Worm (Caenorhabditis elegans) whole organism, late embryonic: ENCODE data around the gene C29F3.3.

ENCODE experiments used
- K02D7.2 ChIP-seq: sonication (generic microtip); optimal IDR thresholded peaks from 2 replicates; lab custom pipeline; 2017; ENCODE audit warnings: mild to moderate bottlenecking, missing genetic modification characterization, missing compliant biosample characterization
- ama-1 ChIP-seq: fragments of 150-350 bp; optimal IDR thresholded peaks from 2 replicates; lab custom pipeline; 2014
- ceh-45 ChIP-seq: fragments of 200-800 bp; sonication (Bioruptor generic); IDR thresholded peaks from 2 replicates; pipeline ENCODE4 v1.3.6; 2022; ENCODE audit warnings: missing genetic modification reagents, missing genetic modification characterization, missing compliant biosample characterization
- che-1 ChIP-seq: sonication (generic microtip); optimal IDR thresholded peaks from 2 replicates; lab custom pipeline; 2016; ENCODE audit warnings: mild to moderate bottlenecking, missing genetic modification characterization, missing compliant biosample characterization
- nfya-1 ChIP-seq: sonication (generic microtip); optimal IDR thresholded peaks from 2 replicates; lab custom pipeline; 2017; ENCODE audit warnings: missing genetic modification characterization, mild to moderate bottlenecking, missing compliant biosample characterization, antibody characterized with exemption, moderate library complexity
- nhr-11 ChIP-seq: fragments of 150-350 bp; optimal IDR thresholded peaks from 2 replicates; lab custom pipeline; 2014; ENCODE audit warnings: missing biosample characterization, missing genetic modification characterization
- pax-1 ChIP-seq: fragments of 150-350 bp; optimal IDR thresholded peaks from 2 replicates; lab custom pipeline; 2014; ENCODE audit warnings: missing biosample characterization, missing genetic modification characterization
- pha-2 ChIP-seq: sonication (generic microtip); optimal IDR thresholded peaks from 2 replicates; lab custom pipeline; 2017; ENCODE audit warnings: mild to moderate bottlenecking, missing genetic modification characterization, missing compliant biosample characterization
- pqm-1 ChIP-seq: sonication (generic microtip); optimal IDR thresholded peaks from 2 replicates; lab custom pipeline; 2016; ENCODE audit warnings: missing genetic modification characterization, missing compliant biosample characterization
- pros-1 ChIP-seq: fragments of 150-350 bp; optimal IDR thresholded peaks from 2 replicates; lab custom pipeline; 2014; ENCODE audit warnings: missing biosample characterization, missing genetic modification reagents, missing genetic modification characterization
- sox-4 ChIP-seq: sonication (generic microtip); optimal IDR thresholded peaks from 2 replicates; lab custom pipeline; 2017; ENCODE audit warnings: mild to moderate bottlenecking, missing genetic modification characterization, inconsistent platforms, missing compliant biosample characterization
- tbx-2 ChIP-seq: sonication (generic microtip); optimal IDR thresholded peaks from 2 replicates; lab custom pipeline; 2016; ENCODE audit warnings: missing genetic modification characterization, missing compliant biosample characterization

DNA sequence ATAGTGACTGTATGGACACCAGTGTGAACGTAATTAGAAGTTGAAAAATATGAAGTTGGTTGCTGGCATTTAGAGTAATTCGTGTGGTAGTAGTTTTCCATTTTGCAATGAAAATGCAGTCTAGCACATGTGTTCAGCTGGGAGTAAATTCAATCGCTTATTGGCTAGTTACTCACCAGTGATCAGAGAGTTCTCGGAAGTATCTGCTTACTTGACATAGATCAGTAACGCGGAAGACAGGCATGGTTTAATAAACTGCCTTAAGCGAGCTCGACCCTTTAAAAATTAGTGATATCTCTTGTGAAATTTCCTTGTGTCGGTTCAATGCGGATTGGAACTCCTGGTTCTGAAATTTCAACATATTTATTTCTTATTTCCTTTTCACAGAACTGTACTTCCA, 29.0 kb upstream of the C29F3.3 start, which contains the start of gene srh-52:
- TF ChIP-seq ama-1 (lab: Kevin White, UChicago) (no peak), che-1 (tag; lab: Kevin White, UChicago) (no peak), tbx-2 (tag; lab: Kevin White, UChicago) (no peak), ceh-45 (GFP tag; lab: Robert Waterston, UW) (no peak), sox-4 (tag; lab: Kevin White, UChicago) (no peak), pax-1 (no peak), nhr-11 (tag; lab: Kevin White, UChicago) (no peak), pha-2 (tag; lab: Kevin White, UChicago) (no peak), pqm-1 (no peak), nfya-1 (tag; lab: Kevin White, UChicago) (no peak), K02D7.2 (no peak), pros-1 (tag; lab: Kevin White, UChicago) (no peak)
